Fruit fly (Drosophila melanogaster) whole organism, embryonic: ENCODE data around the gene stg.
A peak's percentile ranks its signal among the peaks of the same experiment; 100 is the strongest.

Experiments used
- B-H2 ChIP-seq: fragments of 200-800 bp; sonication (Bioruptor generic); optimal IDR thresholded peaks from 2 replicates; lab custom pipeline; 2018; ENCODE audit warnings: missing biosample characterization, mild to moderate bottlenecking, missing genetic modification characterization
- Blimp-1 ChIP-seq: fragments of 200-800 bp; sonication (Bioruptor generic); optimal IDR thresholded peaks from 3 replicates; lab custom pipeline; 2018; ENCODE audit warnings: missing biosample characterization, missing genetic modification characterization, mild to moderate bottlenecking, moderate library complexity, missing genetic modification reagents
- CG10267 ChIP-seq: fragments of 200-800 bp; sonication (Bioruptor generic); optimal IDR thresholded peaks from 2 replicates; lab custom pipeline; 2018; ENCODE audit warnings: missing biosample characterization, mild to moderate bottlenecking, missing genetic modification characterization, moderate library complexity
- CG11456 ChIP-seq: fragments of 200-800 bp; sonication (Bioruptor generic); IDR thresholded peaks from 3 replicates; pipeline ENCODE4 v1.3.6; 2022; ENCODE audit warnings: missing biosample characterization, missing genetic modification characterization
- CG12659 ChIP-seq: fragments of 200-800 bp; sonication (Bioruptor generic); optimal IDR thresholded peaks from 3 replicates; lab custom pipeline; 2017; ENCODE audit warnings: mild to moderate bottlenecking, missing biosample characterization, missing genetic modification reagents, missing genetic modification characterization
- CG13287 ChIP-seq: fragments of 200-800 bp; sonication (Bioruptor generic); IDR thresholded peaks from 2 replicates; pipeline ENCODE4 v1.3.6; 2022; ENCODE audit warnings: missing biosample characterization, missing genetic modification characterization; ENCODE audit not compliant: partially characterized antibody
- CG14710 ChIP-seq: fragments of 200-800 bp; sonication (Bioruptor generic); optimal IDR thresholded peaks from 3 replicates; lab custom pipeline; 2019; ENCODE audit warnings: missing biosample characterization, mild to moderate bottlenecking, missing genetic modification characterization, moderate library complexity
- CG14860 ChIP-seq: fragments of 200-800 bp; sonication (Bioruptor generic); IDR thresholded peaks from 3 replicates; pipeline ENCODE4 v1.3.6; 2022; ENCODE audit warnings: missing biosample characterization, missing genetic modification characterization; ENCODE audit not compliant: partially characterized antibody
- CG15601 ChIP-seq: fragments of 200-800 bp; sonication (Bioruptor generic); optimal IDR thresholded peaks from 3 replicates; lab custom pipeline; 2019; ENCODE audit warnings: missing biosample characterization, mild to moderate bottlenecking, missing genetic modification characterization, moderate library complexity
- CG16813 ChIP-seq: fragments of 200-800 bp; sonication (Bioruptor generic); IDR thresholded peaks from 3 replicates; pipeline ENCODE4 v1.3.6; 2022; ENCODE audit warnings: missing biosample characterization, missing genetic modification characterization; ENCODE audit not compliant: partially characterized antibody
- CG17359 ChIP-seq: fragments of 200-800 bp; sonication (Bioruptor generic); optimal IDR thresholded peaks from 3 replicates; lab custom pipeline; 2018; ENCODE audit warnings: missing biosample characterization, mild to moderate bottlenecking, missing genetic modification characterization, moderate library complexity
- CG18764 ChIP-seq: fragments of 200-800 bp; sonication (Bioruptor generic); optimal IDR thresholded peaks from 3 replicates; lab custom pipeline; 2016; ENCODE audit warnings: missing biosample characterization, missing genetic modification characterization
- CG2120 ChIP-seq: fragments of 200-800 bp; sonication (Bioruptor generic); optimal IDR thresholded peaks from 3 replicates; lab custom pipeline; 2016; ENCODE audit warnings: missing biosample characterization, missing genetic modification characterization
- CG32532 ChIP-seq: fragments of 200-800 bp; sonication (Bioruptor generic); IDR thresholded peaks from 2 replicates; pipeline ENCODE4 v1.3.6; 2022; ENCODE audit warnings: missing biosample characterization, missing genetic modification characterization
- CG34224 ChIP-seq: fragments of 200-800 bp; sonication (Bioruptor generic); IDR thresholded peaks from 3 replicates; pipeline ENCODE4 v1.3.6; 2022; ENCODE audit warnings: missing biosample characterization, missing genetic modification characterization; ENCODE audit not compliant: partially characterized antibody
- CG3847 ChIP-seq: fragments of 200-800 bp; sonication (Bioruptor generic); IDR thresholded peaks from 2 replicates; pipeline ENCODE4 v1.3.6; 2022; ENCODE audit warnings: missing biosample characterization, missing genetic modification characterization
- CG42726 ChIP-seq: fragments of 200-800 bp; sonication (Bioruptor generic); IDR thresholded peaks from 2 replicates; pipeline ENCODE4 v1.3.6; 2022; ENCODE audit warnings: missing biosample characterization, missing genetic modification characterization; ENCODE audit not compliant: partially characterized antibody
- CG4360 ChIP-seq: fragments of 200-800 bp; sonication (Bioruptor generic); IDR thresholded peaks from 2 replicates; pipeline ENCODE4 v1.3.6; 2022; ENCODE audit warnings: missing biosample characterization, missing genetic modification characterization
- CG6272 ChIP-seq: fragments of 200-800 bp; sonication (Bioruptor generic); IDR thresholded peaks from 2 replicates; pipeline ENCODE4 v1.3.6; 2022; ENCODE audit warnings: missing biosample characterization, missing genetic modification characterization
- CTCF ChIP-seq: fragments of 200-800 bp; sonication (Bioruptor generic); optimal IDR thresholded peaks from 2 replicates; lab custom pipeline; 2017; ENCODE audit warnings: missing biosample characterization, mild to moderate bottlenecking, missing genetic modification characterization, moderate library complexity
- Camta ChIP-seq: fragments of 200-800 bp; sonication (Bioruptor generic); optimal IDR thresholded peaks from 2 replicates; lab custom pipeline; 2016; ENCODE audit warnings: missing biosample characterization, missing genetic modification characterization
- HLH4C ChIP-seq: fragments of 200-800 bp; sonication (Bioruptor generic); IDR thresholded peaks from 3 replicates; pipeline ENCODE4 v1.3.6; 2022; ENCODE audit warnings: missing biosample characterization, missing genetic modification characterization; ENCODE audit not compliant: partially characterized antibody
- HLHmδ ChIP-seq: fragments of 200-800 bp; sonication (Bioruptor generic); optimal IDR thresholded peaks from 2 replicates; lab custom pipeline; 2018; ENCODE audit warnings: missing biosample characterization, mild to moderate bottlenecking, missing genetic modification characterization, moderate library complexity
- NK7.1 ChIP-seq: fragments of 200-800 bp; sonication (Bioruptor generic); optimal IDR thresholded peaks from 3 replicates; lab custom pipeline; 2016; ENCODE audit warnings: missing biosample characterization, missing genetic modification characterization
- Pdp1 ChIP-seq, 2 experiments: fragments of 200-800 bp; sonication (Bioruptor generic); optimal IDR thresholded peaks; 3 replicates each; lab custom pipeline; 2016; ENCODE audit warnings: missing biosample characterization in 2 of 2, missing genetic modification characterization in 2 of 2, mild to moderate bottlenecking in 1 of 2, moderate library complexity in 1 of 2
- TFAM ChIP-seq: fragments of 200-800 bp; sonication (Bioruptor generic); optimal IDR thresholded peaks from 2 replicates; lab custom pipeline; 2017; ENCODE audit warnings: missing biosample characterization, missing genetic modification characterization, inconsistent platforms
- Trl ChIP-seq, 3 experiments: fragments of >200 bp in 2 of 3; fragments of 200-800 bp in 1 of 3; sonication (Bioruptor generic) in 1 of 3; optimal IDR thresholded peaks; 2 replicates in 1 of 3; 3 replicates in 2 of 3; lab custom pipeline; 2016 to 2017; ENCODE audit warnings: missing biosample characterization in 1 of 3, missing genetic modification characterization in 1 of 3
- Xrp1 ChIP-seq: fragments of 200-800 bp; sonication (Bioruptor generic); IDR thresholded peaks from 2 replicates; pipeline ENCODE4 v1.3.6; 2022; ENCODE audit warnings: missing biosample characterization, missing genetic modification characterization
- ab ChIP-seq: fragments of 200-800 bp; sonication (Bioruptor generic); optimal IDR thresholded peaks from 2 replicates; lab custom pipeline; 2016; ENCODE audit warnings: missing biosample characterization, missing genetic modification characterization
- amos ChIP-seq: fragments of 200-800 bp; sonication (Bioruptor generic); IDR thresholded peaks from 2 replicates; pipeline ENCODE4 v1.3.6; 2022; ENCODE audit warnings: missing biosample characterization, missing genetic modification characterization; ENCODE audit not compliant: partially characterized antibody
- chif ChIP-seq, 2 experiments: fragments of 200-800 bp; sonication (Bioruptor generic); optimal IDR thresholded peaks; 3 replicates each; lab custom pipeline; 2016; ENCODE audit warnings: missing biosample characterization in 2 of 2, missing genetic modification characterization in 2 of 2
- chm ChIP-seq: fragments of 200-800 bp; sonication (Bioruptor generic); IDR thresholded peaks from 2 replicates; pipeline ENCODE4 v1.3.6; 2022; ENCODE audit warnings: missing biosample characterization, missing genetic modification characterization
- fd64A ChIP-seq: fragments of 200-800 bp; sonication (Bioruptor generic); optimal IDR thresholded peaks from 3 replicates; lab custom pipeline; 2018; ENCODE audit warnings: missing biosample characterization, mild to moderate bottlenecking, missing genetic modification characterization
- fd96Cb ChIP-seq: fragments of 200-800 bp; sonication (Bioruptor generic); optimal IDR thresholded peaks from 2 replicates; lab custom pipeline; 2018; ENCODE audit warnings: missing biosample characterization, mild to moderate bottlenecking, missing genetic modification characterization, moderate library complexity
- inv ChIP-seq: fragments of 200-800 bp; sonication (Bioruptor generic); IDR thresholded peaks from 2 replicates; pipeline ENCODE4 v1.3.6; 2022; ENCODE audit warnings: missing biosample characterization, missing genetic modification characterization; ENCODE audit not compliant: partially characterized antibody
- lbe ChIP-seq: fragments of 200-800 bp; sonication (Bioruptor generic); optimal IDR thresholded peaks from 2 replicates; lab custom pipeline; 2016; ENCODE audit warnings: missing biosample characterization, mild to moderate bottlenecking, missing genetic modification characterization
- lov ChIP-seq, 2 experiments: fragments of 200-800 bp in 1 of 2; fragments of >200 bp in 1 of 2; sonication (Bioruptor generic) in 1 of 2; IDR thresholded peaks in 1 of 2; optimal IDR thresholded peaks in 1 of 2; 2 replicates in 1 of 2; 3 replicates in 1 of 2; pipeline versions ENCODE4 v1.3.6 to Lab custom; 2017 to 2022; ENCODE audit warnings: missing biosample characterization in 1 of 2, missing genetic modification characterization in 1 of 2
- nmo ChIP-seq: fragments of 200-800 bp; sonication (Bioruptor generic); optimal IDR thresholded peaks from 2 replicates; lab custom pipeline; 2018; ENCODE audit warnings: missing biosample characterization, mild to moderate bottlenecking, missing genetic modification characterization, moderate library complexity
- pan ChIP-seq, 4 experiments: fragments of >200 bp in 3 of 4; fragments of 200-800 bp in 1 of 4; sonication (Bioruptor generic) in 1 of 4; optimal IDR thresholded peaks in 3 of 4; IDR thresholded peaks in 1 of 4; 2 replicates each; pipeline versions ENCODE4 v1.3.6 to Lab custom; 2017 to 2022; ENCODE audit warnings: missing biosample characterization in 2 of 4, missing genetic modification characterization in 2 of 4, mixed read lengths in 1 of 4
- pfk ChIP-seq: fragments of 200-800 bp; sonication (Bioruptor generic); optimal IDR thresholded peaks from 2 replicates; lab custom pipeline; 2018; ENCODE audit warnings: missing biosample characterization, mild to moderate bottlenecking, missing genetic modification characterization, moderate library complexity
- pros ChIP-seq: fragments of 200-800 bp; sonication (Bioruptor generic); optimal IDR thresholded peaks from 3 replicates; lab custom pipeline; 2019; ENCODE audit warnings: missing biosample characterization, mild to moderate bottlenecking, missing genetic modification characterization, moderate library complexity
- sens ChIP-seq: fragments of 200-800 bp; sonication (Bioruptor generic); peaks from one replicate; lab custom pipeline; 2016; ENCODE audit warnings: missing biosample characterization, missing genetic modification characterization
- so ChIP-seq: fragments of 200-800 bp; sonication (Bioruptor generic); IDR thresholded peaks from 3 replicates; pipeline ENCODE4 v1.3.6; 2022; ENCODE audit warnings: missing biosample characterization, missing genetic modification characterization
- sob ChIP-seq: fragments of 200-800 bp; sonication (Bioruptor generic); IDR thresholded peaks from 2 replicates; pipeline ENCODE4 v1.3.6; 2022; ENCODE audit warnings: missing biosample characterization, missing genetic modification characterization
- tna ChIP-seq: fragments of 200-800 bp; sonication (Bioruptor generic); IDR thresholded peaks from 2 replicates; pipeline ENCODE4 v1.3.6; 2022; ENCODE audit warnings: missing biosample characterization, missing genetic modification characterization; ENCODE audit not compliant: partially characterized antibody

stg gene

DNA sequence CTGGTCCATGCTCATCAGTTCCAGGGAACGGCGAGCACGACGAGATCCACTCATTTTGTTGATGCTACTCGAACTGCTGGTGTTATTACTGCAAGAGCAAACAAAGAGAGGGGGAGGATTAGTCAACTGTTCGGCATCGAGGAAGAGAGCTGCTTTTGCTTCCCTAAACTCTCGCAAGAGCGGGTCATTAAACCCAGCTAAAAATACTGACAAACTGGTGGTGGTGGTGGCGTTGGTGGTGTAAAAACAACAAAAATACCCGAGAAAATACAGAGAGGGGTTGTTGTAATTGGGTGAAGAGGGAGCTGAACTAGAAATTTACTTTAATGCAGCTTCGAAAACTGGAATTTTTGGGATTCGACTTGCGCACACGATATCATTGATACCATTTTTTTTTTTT, 1.7 kb downstream of the stg start:
- no peak for TF ChIP-seq lov (optimal IDR thresholded peaks at IDR 0.05; lab: Kevin White, UChicago)
- 0 out of 3 replicates have a peak, but pooled peaks have one; percentile 19 for TF ChIP-seq lov (GFP tag; IDR thresholded peaks at IDR 0.05; lab: Robert Waterston, UW)
- TF ChIP-seq CG4360 (GFP tag; lab: Robert Waterston, UW), result peak; percentile 71
- peak; percentile 32; the same call in 1 of the 2 replicates for TF ChIP-seq chm (GFP tag; lab: Robert Waterston, UW)
- peak; percentile 16 for TF ChIP-seq sens (GFP tag; lab: Kevin White, UChicago)
- TF ChIP-seq CG17359, result no peak
- TF ChIP-seq amos (GFP tag; lab: Robert Waterston, UW), result 0 out of 2 replicates have a peak, but pooled peaks have one; percentile 18
- TF ChIP-seq inv (GFP tag; lab: Robert Waterston, UW), result no peak
- TF ChIP-seq Trl (optimal IDR thresholded peaks at IDR 0.05; lab: Kevin White, UChicago), result peak in 1 of 2 experiments; percentile 55
- TF ChIP-seq Trl (GFP tag; optimal IDR thresholded peaks at IDR 0.05; lab: Kevin White, UChicago), result no peak
- TF ChIP-seq fd64A (GFP tag; lab: Kevin White, UChicago), result no peak
- no peak for TF ChIP-seq tna
- TF ChIP-seq pros (GFP tag; lab: Kevin White, UChicago), result peak; percentile 57
- TF ChIP-seq, all 482 proteins: peak for 7

DNA sequence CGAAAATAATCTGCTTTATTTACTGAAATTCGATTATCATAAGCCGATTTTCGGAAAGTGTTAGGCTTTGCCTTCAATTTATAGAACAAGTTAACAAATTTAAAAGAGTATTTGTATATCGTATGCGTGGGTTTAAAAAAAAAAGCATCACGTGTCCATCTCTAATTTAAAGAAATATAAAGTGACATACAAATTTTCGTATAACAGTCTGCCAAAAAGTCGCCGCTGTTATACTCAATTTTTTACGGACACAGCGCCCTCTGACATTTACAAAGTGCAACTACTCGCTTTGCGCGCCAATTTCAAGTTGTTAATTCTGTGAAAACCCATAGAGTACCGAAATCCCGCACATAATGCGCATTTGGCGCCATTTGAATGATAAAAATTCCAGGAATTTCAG, 4.2 kb downstream of the stg start:
- TF ChIP-seq CG11456, result peak; percentile 25; the same call in 1 of the 3 replicates
- TF ChIP-seq CG2120, result peak; percentile 46
- peak; percentile 58; the same call in 1 of the 3 replicates for TF ChIP-seq CG14860
- no peak for TF ChIP-seq HLHmδ (GFP tag; lab: Kevin White, UChicago)
- TF ChIP-seq so (GFP tag; lab: Robert Waterston, UW), result peak; percentile 29; the same call in 1 of the 3 replicates
- no peak for TF ChIP-seq ab (GFP tag; lab: Kevin White, UChicago)
- peak; percentile 58 for TF ChIP-seq sob (GFP tag; lab: Robert Waterston, UW)
- peak; percentile 33 for TF ChIP-seq Camta (GFP tag; lab: Kevin White, UChicago)
- TF ChIP-seq CG6272 (GFP tag; lab: Robert Waterston, UW), result peak; percentile 30; the same call in 1 of the 2 replicates
- TF ChIP-seq pan (optimal IDR thresholded peaks at IDR 0.05; lab: Kevin White, UChicago), result no peak
- TF ChIP-seq pan (GFP tag; optimal IDR thresholded peaks at IDR 0.05 in 1 of 2, IDR thresholded peaks at IDR 0.05 in 1 of 2), result peak in 1 of 2 experiments; percentile 39
- peak; percentile 49 for TF ChIP-seq CG18764 (GFP tag; lab: Kevin White, UChicago)
- TF ChIP-seq TFAM (GFP tag; lab: Kevin White, UChicago), result no peak
- peak in 1 of 2 experiments; percentile 27 for TF ChIP-seq chif (GFP tag; optimal IDR thresholded peaks at IDR 0.05; lab: Kevin White, UChicago)
- peak; percentile 62 for TF ChIP-seq HLH4C (GFP tag; lab: Robert Waterston, UW)
- TF ChIP-seq CG12659 (GFP tag; lab: Kevin White, UChicago), result peak; percentile 36
- TF ChIP-seq CG34224, result peak; percentile 87
- 0 out of 2 replicates have a peak, but pooled peaks have one; percentile 26 for TF ChIP-seq CG3847 (GFP tag; lab: Robert Waterston, UW)
- TF ChIP-seq CG15601 (tag; lab: Kevin White, UChicago), result peak; percentile 4
- TF ChIP-seq CG10267 (tag; lab: Kevin White, UChicago), result peak; percentile 27
- peak; percentile 66; the same call in 1 of the 2 replicates for TF ChIP-seq CG32532 (GFP tag; lab: Robert Waterston, UW)
- TF ChIP-seq CG42726, result peak; percentile 80
- TF ChIP-seq B-H2 (GFP tag; lab: Kevin White, UChicago), result no peak
- peak in 1 of 2 experiments; percentile 4 for TF ChIP-seq Pdp1 (GFP tag; optimal IDR thresholded peaks at IDR 0.05; lab: Kevin White, UChicago)
- peak; percentile 68 for TF ChIP-seq CG16813 (GFP tag; lab: Robert Waterston, UW)
- peak; percentile 94 for TF ChIP-seq CG13287
- peak; percentile 9 for TF ChIP-seq CG17359
- peak; percentile 29 for TF ChIP-seq Blimp-1
- TF ChIP-seq CG14710 (tag; lab: Kevin White, UChicago), result peak; percentile 36
- TF ChIP-seq nmo (GFP tag; lab: Kevin White, UChicago), result peak; percentile 11
- TF ChIP-seq CTCF (GFP tag; lab: Kevin White, UChicago), result peak; percentile 98
- peak; percentile 57 for TF ChIP-seq inv (GFP tag; lab: Robert Waterston, UW)
- TF ChIP-seq fd96Cb (tag; lab: Kevin White, UChicago), result no peak
- peak; percentile 11 for TF ChIP-seq lbe (GFP tag; lab: Kevin White, UChicago)
- TF ChIP-seq NK7.1, result peak; percentile 5
- no peak for TF ChIP-seq pfk (GFP tag; lab: Kevin White, UChicago)
- peak; percentile 39; the same call in 1 of the 2 replicates for TF ChIP-seq Xrp1
